Fruit fly (Drosophila melanogaster): ENCODE measurements around the gene bur.

DNA sequence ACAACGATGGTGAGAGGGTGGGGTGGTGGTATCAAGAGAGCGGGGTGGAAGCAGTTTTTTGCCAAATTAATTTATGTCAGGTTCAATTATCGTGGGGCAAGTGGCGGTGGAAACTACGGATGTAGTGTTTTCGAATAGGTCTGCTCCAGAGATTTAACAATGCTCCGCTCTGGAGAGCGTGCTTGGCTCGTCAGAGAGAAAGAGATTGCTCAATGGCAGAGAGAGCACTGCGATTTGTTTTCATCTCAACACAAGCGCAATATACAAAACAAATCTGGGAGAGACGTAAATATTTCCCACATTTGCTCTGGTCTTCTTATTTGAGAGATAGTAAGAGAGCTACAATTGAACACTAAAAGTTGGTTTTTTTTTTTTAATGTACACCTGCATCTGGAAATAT is 42.3 kb upstream of the bur start:
- TF ChIP-seq Dll (optimal IDR thresholded peaks at IDR 0.05) (no peak), psq (optimal IDR thresholded peaks at IDR 0.05) (no peak), CG8478 (optimal IDR thresholded peaks at IDR 0.05) (no peak), pan (optimal IDR thresholded peaks at IDR 0.05) (no peak), EcR (GFP tag; optimal IDR thresholded peaks at IDR 0.05) (no peak)

Measured in whole organism.